Fruit fly (Drosophila melanogaster): Measurements from ENCODE around the gene CG17294.

- no peak for TF ChIP-seq CG6765 (GFP tag; optimal IDR thresholded peaks at IDR 0.05)
- TF ChIP-seq tap (tag; optimal IDR thresholded peaks at IDR 0.05) = no peak
- no peak for TF ChIP-seq Rx (GFP tag; IDR thresholded peaks at IDR 0.05)
- TF ChIP-seq cas (GFP tag; IDR thresholded peaks at IDR 0.05) = no peak
- no peak for TF ChIP-seq pzg (GFP tag; optimal IDR thresholded peaks at IDR 0.05)
- no peak for TF ChIP-seq C15 (GFP tag; IDR thresholded peaks at IDR 0.05)
- TF ChIP-seq BEAF-32 (GFP tag; optimal IDR thresholded peaks at IDR 0.05) = no peak
- no peak for TF ChIP-seq TFAM (GFP tag; optimal IDR thresholded peaks at IDR 0.05)
- no peak for TF ChIP-seq CG10366 (GFP tag; IDR thresholded peaks at IDR 0.05)
- no peak for TF ChIP-seq Antp (GFP tag; optimal IDR thresholded peaks at IDR 0.05)
Measured at dm6 chr2L:8392298-8392697, 15.5 kb downstream of the CG17294 start, which contains the start of gene CG42820.
